Comparison of ENCODE assay signal across 3 fruit fly cellular contexts in the genomic region with DNA sequence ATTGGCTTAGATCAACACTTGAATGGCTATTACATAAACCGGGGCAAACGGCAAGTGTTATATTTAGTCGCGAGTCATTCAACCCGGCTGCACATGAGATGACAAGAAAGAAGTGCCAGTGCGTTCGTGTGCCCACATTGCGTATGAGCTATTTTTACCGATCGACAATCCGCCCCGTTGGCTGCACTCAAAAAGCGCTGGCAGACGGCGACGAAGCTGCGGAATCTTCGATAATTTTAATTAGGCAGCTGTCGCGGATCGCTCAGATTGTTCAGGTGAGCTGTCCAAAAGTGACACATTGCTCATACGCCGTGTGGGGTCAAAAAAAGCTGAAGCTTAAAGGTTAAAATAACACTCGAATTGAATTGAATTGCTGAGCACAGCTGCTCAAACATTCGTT.
TF ChIP-seq lines count a peak whose summit lies in the region.

No protein-coding gene starts in this region.

- no peak for TF ChIP-seq CTCF in whole organism, embryonic (GFP tag; optimal IDR thresholded peaks at IDR 0.05; lab: Kevin White, UChicago)

TF ChIP-seq in whole organism, embryonic, 481 proteins besides CTCF, POLR2A, EP300 and RAD21 (continues in another document):
- TF ChIP-seq Nf-YB (GFP tag; optimal IDR thresholded peaks at IDR 0.05; lab: Kevin White, UChicago): no peak
- no peak for TF ChIP-seq eyg (GFP tag; optimal IDR thresholded peaks at IDR 0.05; lab: Kevin White, UChicago)
- no peak for TF ChIP-seq CG12219 (GFP tag; optimal IDR thresholded peaks at IDR 0.05; lab: Kevin White, UChicago)
- no peak for TF ChIP-seq aop (GFP tag; IDR thresholded peaks at IDR 0.05; lab: Robert Waterston, UW)
- TF ChIP-seq unpg (GFP tag; optimal IDR thresholded peaks at IDR 0.05; lab: Kevin White, UChicago): no peak
- no peak for TF ChIP-seq vvl (GFP tag; IDR thresholded peaks at IDR 0.05; lab: Robert Waterston, UW)
- TF ChIP-seq CG7372 (GFP tag; IDR thresholded peaks at IDR 0.05; lab: Robert Waterston, UW): peak; percentile 77
- TF ChIP-seq Dbx (GFP tag; IDR thresholded peaks at IDR 0.05; lab: Robert Waterston, UW): no peak
- no peak for TF ChIP-seq CG3281 (GFP tag; optimal IDR thresholded peaks at IDR 0.05; lab: Kevin White, UChicago)
- no peak for TF ChIP-seq lilli (GFP tag; optimal IDR thresholded peaks at IDR 0.05; lab: Kevin White, UChicago)
- TF ChIP-seq Hr78 (GFP tag; optimal IDR thresholded peaks at IDR 0.05; lab: Kevin White, UChicago): peak in 1 of 2 experiments; percentile 27
- no peak for TF ChIP-seq CG7963 (GFP tag; IDR thresholded peaks at IDR 0.05; lab: Robert Waterston, UW; ENCODE audit: partially characterized antibody)
- TF ChIP-seq Pdp1 (GFP tag; optimal IDR thresholded peaks at IDR 0.05; lab: Kevin White, UChicago): peak in 1 of 2 experiments; percentile 58
- TF ChIP-seq CG14441 (GFP tag; IDR thresholded peaks at IDR 0.05; lab: Robert Waterston, UW): no peak
- no peak for TF ChIP-seq CG4707 (GFP tag; optimal IDR thresholded peaks at IDR 0.05; lab: Kevin White, UChicago)
- no peak for TF ChIP-seq CG42726 (GFP tag; IDR thresholded peaks at IDR 0.05; lab: Robert Waterston, UW; ENCODE audit: partially characterized antibody)
- TF ChIP-seq cg (GFP tag; optimal IDR thresholded peaks at IDR 0.05; lab: Kevin White, UChicago): no peak
- no peak for TF ChIP-seq CG32767 (GFP tag; IDR thresholded peaks at IDR 0.05; lab: Robert Waterston, UW)
- TF ChIP-seq CG34224 (GFP tag; IDR thresholded peaks at IDR 0.05; lab: Robert Waterston, UW; ENCODE audit: partially characterized antibody): no peak
- no peak for TF ChIP-seq CG16863 (GFP tag; optimal IDR thresholded peaks at IDR 0.05; lab: Kevin White, UChicago)
- TF ChIP-seq Camta (GFP tag; optimal IDR thresholded peaks at IDR 0.05; lab: Kevin White, UChicago): no peak
- TF ChIP-seq tll (GFP tag; optimal IDR thresholded peaks at IDR 0.05; lab: Kevin White, UChicago): no peak
- TF ChIP-seq CG6791 (GFP tag; IDR thresholded peaks at IDR 0.05; lab: Robert Waterston, UW; ENCODE audit: partially characterized antibody): no peak
- no peak for TF ChIP-seq CG18764 (GFP tag; optimal IDR thresholded peaks at IDR 0.05; lab: Kevin White, UChicago)
- no peak for TF ChIP-seq prd (optimal IDR thresholded peaks at IDR 0.05; lab: Kevin White, UChicago)
- TF ChIP-seq prd (GFP tag; IDR thresholded peaks at IDR 0.05; lab: Robert Waterston, UW): peak; percentile 15; the same call in 1 of the 3 replicates
- TF ChIP-seq sens (GFP tag; lab: Kevin White, UChicago): peak; percentile 70
- no peak for TF ChIP-seq jigr1 (GFP tag; IDR thresholded peaks at IDR 0.05; lab: Robert Waterston, UW)
- no peak for TF ChIP-seq CG10267 (tag; optimal IDR thresholded peaks at IDR 0.05; lab: Kevin White, UChicago)

TF ChIP-seq in whole organism, prepupa, 60 proteins besides CTCF, POLR2A, EP300 and RAD21:
- TF ChIP-seq Sox102F (GFP tag; optimal IDR thresholded peaks at IDR 0.05; lab: Kevin White, UChicago) (no peak), eg (GFP tag; IDR thresholded peaks at IDR 0.05; lab: Robert Waterston, UW) (0 out of 3 replicates have a peak, but pooled peaks have one; percentile 20), CG34406 (GFP tag; optimal IDR thresholded peaks at IDR 0.05; lab: Kevin White, UChicago) (no peak), CG1621 (tag; optimal IDR thresholded peaks at IDR 0.05; lab: Kevin White, UChicago) (no peak), Hr39 (GFP tag; optimal IDR thresholded peaks at IDR 0.05; lab: Kevin White, UChicago) (no peak), Eip93F (GFP tag; optimal IDR thresholded peaks at IDR 0.05; lab: Kevin White, UChicago) (no peak), CG3919 (GFP tag; optimal IDR thresholded peaks at IDR 0.05; lab: Kevin White, UChicago) (no peak), CG7368 (GFP tag; optimal IDR thresholded peaks at IDR 0.05; lab: Kevin White, UChicago) (no peak), CG8319 (GFP tag; optimal IDR thresholded peaks at IDR 0.05; lab: Kevin White, UChicago) (no peak), CG8632 (GFP tag; optimal IDR thresholded peaks at IDR 0.05; lab: Kevin White, UChicago) (no peak), CG11762 (GFP tag; optimal IDR thresholded peaks at IDR 0.05; lab: Kevin White, UChicago; ENCODE audit: insufficient read depth) (no peak), Lpt (GFP tag; optimal IDR thresholded peaks at IDR 0.05; lab: Kevin White, UChicago) (no peak), CG32006 (GFP tag; optimal IDR thresholded peaks at IDR 0.05; lab: Kevin White, UChicago) (peak; percentile 44), CG11294 (GFP tag; IDR thresholded peaks at IDR 0.05; lab: Robert Waterston, UW) (no peak), CG6163 (GFP tag; IDR thresholded peaks at IDR 0.05; lab: Robert Waterston, UW) (no peak), Hr4 (GFP tag; optimal IDR thresholded peaks at IDR 0.05; lab: Kevin White, UChicago) (peak; percentile 1)

TF ChIP-seq in whole organism, pupa, 21 proteins besides CTCF, POLR2A, EP300 and RAD21:
- TF ChIP-seq Snoo (tag; optimal IDR thresholded peaks at IDR 0.05; lab: Kevin White, UChicago): peak; percentile 3
- peak; percentile 31 for TF ChIP-seq CG14655 (GFP tag; optimal IDR thresholded peaks at IDR 0.05; lab: Kevin White, UChicago)
- no peak for TF ChIP-seq CG12605 (GFP tag; IDR thresholded peaks at IDR 0.05; lab: Robert Waterston, UW)
